Fruit fly (Drosophila melanogaster): ENCODE measurements around the gene pnt.

pnt gene

dm6 chr3R:23295360-23295772, 50.6 kb downstream of the pnt start:
- TF ChIP-seq psq (optimal IDR thresholded peaks at IDR 0.05) (no peak), h (optimal IDR thresholded peaks at IDR 0.05) (no peak), ttk (optimal IDR thresholded peaks at IDR 0.05) (no peak), Myc (optimal IDR thresholded peaks at IDR 0.05) (no peak), insv (optimal IDR thresholded peaks at IDR 0.05) (no peak), Sin3A (optimal IDR thresholded peaks at IDR 0.05) (no peak)

dm6 chr3R:23293066-23293777, 52.7 kb downstream of the pnt start:
- TF ChIP-seq ttk (optimal IDR thresholded peaks at IDR 0.05), result no peak
- no peak for TF ChIP-seq psq (optimal IDR thresholded peaks at IDR 0.05)
- no peak for TF ChIP-seq Myc (optimal IDR thresholded peaks at IDR 0.05)
- no peak for TF ChIP-seq Sin3A (optimal IDR thresholded peaks at IDR 0.05)
- no peak for TF ChIP-seq h (optimal IDR thresholded peaks at IDR 0.05)
- TF ChIP-seq insv (optimal IDR thresholded peaks at IDR 0.05), result no peak

- TF ChIP-seq Sin3A (optimal IDR thresholded peaks at IDR 0.05), result no peak
- no peak for TF ChIP-seq Myc (optimal IDR thresholded peaks at IDR 0.05)
- no peak for TF ChIP-seq h (optimal IDR thresholded peaks at IDR 0.05)
- no peak for TF ChIP-seq insv (optimal IDR thresholded peaks at IDR 0.05)
- no peak for TF ChIP-seq psq (optimal IDR thresholded peaks at IDR 0.05)
- TF ChIP-seq ttk (optimal IDR thresholded peaks at IDR 0.05), result no peak
These were observed 53.7 kb downstream of the pnt start for dm6 chr3R:23292267-23292666.

dm6 chr3R:23290089-23290488, 55.9 kb downstream of the pnt start, which contains the start of gene bb8:
Gene bb8 (minus strand): TSS chr3R:23290189.
- no peak for TF ChIP-seq insv (optimal IDR thresholded peaks at IDR 0.05)
- TF ChIP-seq h (optimal IDR thresholded peaks at IDR 0.05), result no peak
- TF ChIP-seq psq (optimal IDR thresholded peaks at IDR 0.05), result no peak
- TF ChIP-seq ttk (optimal IDR thresholded peaks at IDR 0.05), result no peak
- TF ChIP-seq Myc (optimal IDR thresholded peaks at IDR 0.05), result no peak
- no peak for TF ChIP-seq Sin3A (optimal IDR thresholded peaks at IDR 0.05)

DNA sequence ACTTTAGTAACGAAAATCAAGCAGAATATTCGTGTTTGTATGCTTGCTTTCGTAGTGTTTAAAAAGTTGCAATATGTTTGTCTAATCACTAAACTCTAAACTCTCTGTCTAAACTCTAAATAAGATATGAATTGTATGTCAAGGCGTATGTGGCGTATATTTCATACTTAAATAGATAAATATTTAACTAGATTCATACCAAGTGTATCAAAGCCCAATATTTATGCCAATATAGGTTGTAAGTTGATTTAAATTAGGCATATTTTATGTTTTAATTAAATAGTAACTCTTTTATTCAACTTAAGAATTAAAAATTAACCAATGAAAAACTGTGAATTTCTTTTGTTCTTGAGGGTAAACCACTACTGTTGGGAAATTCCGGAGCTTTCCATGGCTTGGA, 58.0 kb downstream of the pnt start, which contains the start of gene wam:
Gene wam (minus strand): TSS at position 101 of the 400 bp plus-strand sequence.
- TF ChIP-seq Sin3A (optimal IDR thresholded peaks at IDR 0.05), result no peak

DNA sequence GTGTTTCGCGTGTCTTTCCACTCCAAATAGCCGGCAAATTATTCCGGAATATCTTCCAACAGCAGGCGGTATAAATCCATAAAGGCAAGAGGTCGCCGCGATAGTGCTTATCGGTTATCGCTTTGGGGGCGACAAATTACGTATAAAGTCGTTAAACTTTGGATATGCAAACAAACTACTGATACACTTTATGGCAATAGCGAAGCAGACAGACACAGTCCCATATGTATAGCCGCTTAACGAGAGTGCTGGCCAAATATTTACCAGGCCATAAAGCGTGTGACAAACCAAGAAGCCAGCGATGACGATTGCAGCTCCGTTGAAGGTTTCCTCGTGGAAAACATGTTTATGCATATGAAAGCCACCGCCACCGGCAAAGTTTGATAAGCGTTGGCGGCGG, 61.7 kb downstream of the pnt start:
- no peak for TF ChIP-seq psq (optimal IDR thresholded peaks at IDR 0.05)
- no peak for TF ChIP-seq Sin3A (optimal IDR thresholded peaks at IDR 0.05)
- no peak for TF ChIP-seq h (optimal IDR thresholded peaks at IDR 0.05)
- no peak for TF ChIP-seq ttk (optimal IDR thresholded peaks at IDR 0.05)
- no peak for TF ChIP-seq Myc (optimal IDR thresholded peaks at IDR 0.05)
- no peak for TF ChIP-seq insv (optimal IDR thresholded peaks at IDR 0.05)

DNA sequence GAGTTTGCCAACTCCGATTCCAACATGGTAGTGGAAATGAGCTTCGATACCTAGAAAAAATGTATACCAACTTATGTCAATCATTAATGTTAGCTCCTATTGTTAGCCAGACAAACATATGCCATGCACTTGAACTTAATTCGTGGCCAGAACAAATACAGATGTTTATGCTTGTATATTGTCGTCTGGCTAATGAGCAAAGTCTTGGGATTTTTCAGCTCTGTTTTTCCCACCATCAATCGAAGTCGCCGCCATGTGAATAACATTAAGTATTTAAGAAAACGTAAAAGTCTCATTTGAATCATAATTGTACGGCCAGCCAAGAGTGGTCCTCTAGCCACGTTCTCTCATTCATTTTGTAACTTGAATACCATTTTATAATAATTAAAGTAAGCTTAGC, 62.3 kb downstream of the pnt start, which contains the start of gene CG6763:
Gene CG6763 (plus strand): TSS at position 301 of the 400 bp plus-strand sequence.
- no peak for TF ChIP-seq Sin3A (optimal IDR thresholded peaks at IDR 0.05)
- TF ChIP-seq psq (optimal IDR thresholded peaks at IDR 0.05), result no peak
- no peak for TF ChIP-seq insv (optimal IDR thresholded peaks at IDR 0.05)
- TF ChIP-seq ttk (optimal IDR thresholded peaks at IDR 0.05), result no peak
- no peak for TF ChIP-seq Myc (optimal IDR thresholded peaks at IDR 0.05)
- TF ChIP-seq h (optimal IDR thresholded peaks at IDR 0.05), result no peak

DNA sequence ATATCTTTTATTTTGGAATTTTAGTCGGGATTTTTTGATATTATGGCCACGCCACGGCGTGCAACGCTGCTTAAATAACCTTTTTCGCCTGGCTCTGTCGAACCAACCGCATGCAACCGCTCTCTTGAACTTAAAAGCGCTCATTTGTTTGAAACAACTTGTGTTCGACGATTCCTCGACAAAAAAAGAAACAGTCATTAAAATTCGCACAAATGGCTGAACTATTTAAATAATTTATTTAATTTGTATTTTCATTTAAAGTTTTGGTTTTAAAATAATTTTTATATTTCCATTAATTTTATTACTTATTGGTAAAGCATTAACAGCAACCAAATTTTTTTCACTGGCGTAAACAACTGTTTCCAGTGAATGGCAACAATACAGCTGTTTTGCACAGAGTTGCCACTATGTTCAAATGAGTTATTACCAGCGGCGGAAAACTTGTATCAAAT, 65.1 kb downstream of the pnt start, which contains the start of the genes orb and Cdc16:
Gene orb (minus strand): TSS at position 51 of the 452 bp plus-strand sequence.
Gene Cdc16 (plus strand): TSS at position 396 of the 452 bp plus-strand sequence.
- TF ChIP-seq h (optimal IDR thresholded peaks at IDR 0.05), result no peak
- no peak for TF ChIP-seq ttk (optimal IDR thresholded peaks at IDR 0.05)
- no peak for TF ChIP-seq Sin3A (optimal IDR thresholded peaks at IDR 0.05)
- TF ChIP-seq insv (optimal IDR thresholded peaks at IDR 0.05), result no peak
- TF ChIP-seq psq (optimal IDR thresholded peaks at IDR 0.05), result no peak
- no peak for TF ChIP-seq Myc (optimal IDR thresholded peaks at IDR 0.05)

- no peak for TF ChIP-seq h (optimal IDR thresholded peaks at IDR 0.05)
- TF ChIP-seq Sin3A (optimal IDR thresholded peaks at IDR 0.05), result no peak
- TF ChIP-seq ttk (optimal IDR thresholded peaks at IDR 0.05), result no peak
- TF ChIP-seq psq (optimal IDR thresholded peaks at IDR 0.05), result no peak
- TF ChIP-seq Myc (optimal IDR thresholded peaks at IDR 0.05), result no peak
- TF ChIP-seq insv (optimal IDR thresholded peaks at IDR 0.05), result no peak
These were observed 66.1 kb downstream of the pnt start for dm6 chr3R:23279834-23280233.

DNA sequence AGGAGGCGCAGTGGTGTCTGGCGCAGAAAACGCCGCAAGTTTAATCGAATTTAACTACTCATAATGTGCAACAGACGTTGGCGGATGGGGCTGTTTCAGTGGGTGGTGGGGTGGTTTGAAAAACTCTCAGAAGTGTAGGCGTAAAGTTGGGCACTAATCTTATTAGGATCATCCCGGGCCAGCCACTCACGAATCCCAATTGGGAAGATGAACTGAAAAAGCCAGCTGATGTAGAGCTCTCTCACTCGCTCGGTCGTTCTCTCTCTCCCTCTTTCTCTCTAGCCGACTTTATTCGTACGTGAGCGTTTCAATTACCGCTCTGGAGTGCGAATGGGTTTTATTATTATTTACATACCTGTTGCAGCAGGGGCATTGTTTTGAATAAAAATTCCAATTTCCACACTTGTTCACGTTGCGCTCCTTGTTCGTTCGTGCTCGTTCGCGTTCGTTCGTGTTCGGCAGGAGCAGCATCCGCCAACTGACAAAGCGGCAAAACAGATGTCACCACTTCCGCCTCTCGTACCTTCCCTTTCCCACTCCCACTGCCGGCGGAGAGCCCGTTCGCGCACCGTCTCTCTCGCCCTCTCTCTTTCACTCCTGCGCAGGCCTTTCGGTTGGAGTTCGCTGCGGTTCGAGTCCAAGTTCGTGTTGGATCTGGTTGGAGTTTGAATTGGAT, 67.1 kb downstream of the pnt start:
- TF ChIP-seq psq (optimal IDR thresholded peaks at IDR 0.05) (no peak), Myc (optimal IDR thresholded peaks at IDR 0.05) (no peak), insv (optimal IDR thresholded peaks at IDR 0.05) (no peak), Sin3A (optimal IDR thresholded peaks at IDR 0.05) (no peak), h (optimal IDR thresholded peaks at IDR 0.05) (no peak), ttk (optimal IDR thresholded peaks at IDR 0.05) (no peak)

dm6 chr3R:23260569-23260968, 85.4 kb downstream of the pnt start:
- no peak for TF ChIP-seq psq (optimal IDR thresholded peaks at IDR 0.05)
- no peak for TF ChIP-seq h (optimal IDR thresholded peaks at IDR 0.05)
- no peak for TF ChIP-seq Sin3A (optimal IDR thresholded peaks at IDR 0.05)

DNA sequence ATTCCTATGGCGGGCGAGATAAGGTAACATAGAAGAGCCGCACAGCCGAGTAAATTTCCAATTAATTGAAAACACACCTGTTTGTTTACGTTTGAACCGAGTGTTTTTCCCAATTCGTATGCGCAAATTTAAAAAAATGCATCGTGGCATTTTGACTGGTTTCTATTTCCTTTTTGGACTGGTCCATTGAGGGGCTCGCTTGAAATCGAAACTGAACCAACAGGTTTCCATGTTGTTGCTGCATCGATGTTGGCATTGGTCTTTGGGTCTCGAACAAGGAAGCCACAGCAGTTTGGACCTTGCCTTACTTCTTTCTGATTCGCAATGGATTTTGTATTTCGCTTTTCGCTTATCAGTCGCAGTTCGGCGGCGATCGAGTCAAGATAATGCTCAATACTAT, 87.4 kb downstream of the pnt start:
- no peak for TF ChIP-seq Myc (optimal IDR thresholded peaks at IDR 0.05)
- TF ChIP-seq Sin3A (optimal IDR thresholded peaks at IDR 0.05), result no peak
- TF ChIP-seq h (optimal IDR thresholded peaks at IDR 0.05), result no peak
- no peak for TF ChIP-seq insv (optimal IDR thresholded peaks at IDR 0.05)
- TF ChIP-seq ttk (optimal IDR thresholded peaks at IDR 0.05), result no peak
- no peak for TF ChIP-seq psq (optimal IDR thresholded peaks at IDR 0.05)

Data from Kc167 (cell line).